Fruit fly (Drosophila melanogaster) whole organism, embryonic: ENCODE data around the gene DCAF12.

Experiments
- Antp ChIP-seq: fragments of 200-800 bp; sonication (Bioruptor generic); optimal IDR thresholded peaks from 3 replicates; lab custom pipeline; 2016; ENCODE audit warnings: missing biosample characterization, missing genetic modification characterization
- Atf3 ChIP-seq: fragments of 200-800 bp; sonication (Bioruptor generic); optimal IDR thresholded peaks from 3 replicates; lab custom pipeline; 2016; ENCODE audit warnings: missing biosample characterization, missing genetic modification characterization
- Awh ChIP-seq: fragments of 200-800 bp; sonication (Bioruptor generic); IDR thresholded peaks from 2 replicates; pipeline ENCODE4, ENCODE4 v1.3.6; 2022; ENCODE audit warnings: missing biosample characterization, missing genetic modification characterization
- CG10209 ChIP-seq: fragments of 200-800 bp; sonication (Bioruptor generic); optimal IDR thresholded peaks from 3 replicates; lab custom pipeline; 2017; ENCODE audit warnings: missing biosample characterization, mild to moderate bottlenecking, missing genetic modification characterization, missing genetic modification reagents
- CG10366 ChIP-seq: fragments of 200-800 bp; sonication (Bioruptor generic); IDR thresholded peaks from 2 replicates; pipeline ENCODE4 v1.3.6; 2022; ENCODE audit warnings: missing biosample characterization, missing genetic modification characterization
- CG10462 ChIP-seq: fragments of 200-800 bp; sonication (Bioruptor generic); optimal IDR thresholded peaks from 2 replicates; lab custom pipeline; 2016; ENCODE audit warnings: missing biosample characterization, missing genetic modification characterization
- CG10565 ChIP-seq: fragments of 200-800 bp; sonication (Bioruptor generic); optimal IDR thresholded peaks from 3 replicates; lab custom pipeline; 2016; ENCODE audit warnings: missing biosample characterization, mild to moderate bottlenecking, missing genetic modification characterization
- CG12104 ChIP-seq: fragments of 200-800 bp; sonication (Bioruptor generic); optimal IDR thresholded peaks from 3 replicates; lab custom pipeline; 2016; ENCODE audit warnings: missing biosample characterization, missing genetic modification characterization
- CG12744 ChIP-seq: fragments of 200-800 bp; sonication (Bioruptor generic); optimal IDR thresholded peaks from 2 replicates; lab custom pipeline; 2016; ENCODE audit warnings: missing biosample characterization, missing genetic modification characterization
- CG14965 ChIP-seq: fragments of 200-800 bp; sonication (Bioruptor generic); optimal IDR thresholded peaks from 2 replicates; lab custom pipeline; 2016; ENCODE audit warnings: missing biosample characterization, missing genetic modification characterization, borderline replicate concordance
- CG1603 ChIP-seq: fragments of 200-800 bp; sonication (Bioruptor generic); optimal IDR thresholded peaks from 2 replicates; lab custom pipeline; 2019; ENCODE audit warnings: missing biosample characterization, mild to moderate bottlenecking, missing genetic modification characterization, moderate library complexity
- CG16779 ChIP-seq: fragments of 200-800 bp; sonication (Bioruptor generic); IDR thresholded peaks from 2 replicates; pipeline ENCODE4 v1.3.6; 2022; ENCODE audit warnings: missing biosample characterization, missing genetic modification characterization
- CG16863 ChIP-seq: fragments of 200-800 bp; sonication (Bioruptor generic); optimal IDR thresholded peaks from 3 replicates; lab custom pipeline; 2016; ENCODE audit warnings: missing biosample characterization, missing genetic modification characterization
- CG1792 ChIP-seq: fragments of 200-800 bp; sonication (Bioruptor generic); optimal IDR thresholded peaks from 2 replicates; lab custom pipeline; 2016; ENCODE audit warnings: missing biosample characterization, missing genetic modification characterization
- CG2120 ChIP-seq: fragments of 200-800 bp; sonication (Bioruptor generic); optimal IDR thresholded peaks from 3 replicates; lab custom pipeline; 2016; ENCODE audit warnings: missing biosample characterization, missing genetic modification characterization
- CG2202 ChIP-seq: fragments of 200-800 bp; sonication (Bioruptor generic); optimal IDR thresholded peaks from 2 replicates; lab custom pipeline; 2018; ENCODE audit warnings: missing biosample characterization, mild to moderate bottlenecking, missing genetic modification characterization
- CG3163 ChIP-seq: fragments of 200-800 bp; sonication (Bioruptor generic); optimal IDR thresholded peaks from 3 replicates; lab custom pipeline; 2016; ENCODE audit warnings: missing biosample characterization, missing genetic modification characterization
- CG32767 ChIP-seq: fragments of 200-800 bp; sonication (Bioruptor generic); IDR thresholded peaks from 2 replicates; pipeline ENCODE4 v1.3.6; 2022; ENCODE audit warnings: missing biosample characterization, missing genetic modification characterization
- CG4404 ChIP-seq: fragments of 200-800 bp; sonication (Bioruptor generic); IDR thresholded peaks from 2 replicates; pipeline ENCODE4 v1.3.6; 2022; ENCODE audit warnings: missing biosample characterization, missing genetic modification characterization
- CG4617 ChIP-seq: fragments of 200-800 bp; sonication (Bioruptor generic); optimal IDR thresholded peaks from 3 replicates; lab custom pipeline; 2016; ENCODE audit warnings: missing biosample characterization, missing genetic modification characterization, borderline replicate concordance
- CG4707 ChIP-seq: fragments of 200-800 bp; sonication (Bioruptor generic); optimal IDR thresholded peaks from 2 replicates; lab custom pipeline; 2018; ENCODE audit warnings: missing biosample characterization, mild to moderate bottlenecking, missing genetic modification characterization, moderate library complexity
- CG7271 ChIP-seq: fragments of 200-800 bp; sonication (Bioruptor generic); optimal IDR thresholded peaks from 2 replicates; lab custom pipeline; 2018; ENCODE audit warnings: missing biosample characterization, mild to moderate bottlenecking, missing genetic modification characterization, moderate library complexity
- CrebB ChIP-seq: fragments of 200-800 bp; sonication (Bioruptor generic); optimal IDR thresholded peaks from 3 replicates; lab custom pipeline; 2018; ENCODE audit warnings: missing biosample characterization, mild to moderate bottlenecking, missing genetic modification characterization
- Ets65A ChIP-seq: fragments of 200-800 bp; sonication (Bioruptor generic); peaks from one replicate; lab custom pipeline; 2016; ENCODE audit warnings: missing biosample characterization, missing genetic modification characterization
- Fer1 ChIP-seq: fragments of 200-800 bp; sonication (Bioruptor generic); optimal IDR thresholded peaks from 2 replicates; lab custom pipeline; 2017; ENCODE audit warnings: missing biosample characterization, mild to moderate bottlenecking, missing genetic modification characterization
- Gug ChIP-seq: fragments of 200-800 bp; sonication (Bioruptor generic); IDR thresholded peaks from 4 replicates; pipeline ENCODE4 v1.3.6; 2022; ENCODE audit warnings: missing biosample characterization, missing genetic modification characterization
- Hr78 ChIP-seq, 2 experiments: fragments of 200-800 bp in 1 of 2; fragments of >200 bp in 1 of 2; sonication (Bioruptor generic) in 1 of 2; optimal IDR thresholded peaks; 2 replicates each; lab custom pipeline; 2017 to 2019; ENCODE audit warnings: missing biosample characterization in 2 of 2, missing genetic modification characterization in 2 of 2, mild to moderate bottlenecking in 1 of 2, moderate library complexity in 1 of 2
- Kr ChIP-seq: fragments of 200-800 bp; sonication (Bioruptor generic); optimal IDR thresholded peaks from 2 replicates; lab custom pipeline; 2017; ENCODE audit warnings: missing biosample characterization, mild to moderate bottlenecking, missing genetic modification characterization
- Nf-YB ChIP-seq: fragments of 200-800 bp; sonication (Bioruptor generic); optimal IDR thresholded peaks from 3 replicates; lab custom pipeline; 2019; ENCODE audit warnings: missing biosample characterization, mild to moderate bottlenecking, missing genetic modification characterization, moderate library complexity
- Side ChIP-seq: fragments of 200-800 bp; sonication (Bioruptor generic); optimal IDR thresholded peaks from 2 replicates; lab custom pipeline; 2016; ENCODE audit warnings: missing biosample characterization, missing genetic modification characterization
- abd-A ChIP-seq: fragments of 200-800 bp; sonication (Bioruptor generic); optimal IDR thresholded peaks from 3 replicates; lab custom pipeline; 2019; ENCODE audit warnings: missing biosample characterization, mild to moderate bottlenecking, missing genetic modification characterization, moderate library complexity
- amos ChIP-seq: fragments of 200-800 bp; sonication (Bioruptor generic); IDR thresholded peaks from 2 replicates; pipeline ENCODE4 v1.3.6; 2022; ENCODE audit warnings: missing biosample characterization, missing genetic modification characterization; ENCODE audit not compliant: partially characterized antibody
- ato ChIP-seq: fragments of 200-800 bp; sonication (Bioruptor generic); IDR thresholded peaks from 2 replicates; pipeline ENCODE4 v1.3.6; 2022; ENCODE audit warnings: missing biosample characterization, missing genetic modification characterization; ENCODE audit not compliant: partially characterized antibody
- bigmax ChIP-seq: fragments of 200-800 bp; sonication (Bioruptor generic); optimal IDR thresholded peaks from 2 replicates; lab custom pipeline; 2018; ENCODE audit warnings: missing biosample characterization, mild to moderate bottlenecking, missing genetic modification characterization
- cato ChIP-seq: fragments of 200-800 bp; sonication (Bioruptor generic); optimal IDR thresholded peaks from 2 replicates; lab custom pipeline; 2016; ENCODE audit warnings: missing biosample characterization, missing genetic modification characterization, borderline replicate concordance
- caup ChIP-seq: fragments of 200-800 bp; sonication (Bioruptor generic); optimal IDR thresholded peaks from 3 replicates; lab custom pipeline; 2017; ENCODE audit warnings: missing biosample characterization, mild to moderate bottlenecking, missing genetic modification characterization, moderate library complexity; ENCODE audit not compliant: severe bottlenecking
- ci ChIP-seq: fragments of 200-800 bp; sonication (Bioruptor generic); IDR thresholded peaks from 3 replicates; pipeline ENCODE4 v1.3.6; 2022; ENCODE audit warnings: missing biosample characterization, missing genetic modification characterization
- crc ChIP-seq: fragments of 200-800 bp; sonication (Bioruptor generic); optimal IDR thresholded peaks from 2 replicates; lab custom pipeline; 2016; ENCODE audit warnings: missing biosample characterization, missing genetic modification characterization
- croc ChIP-seq: fragments of 200-800 bp; sonication (Bioruptor generic); conservative IDR thresholded peaks from 3 replicates; pipeline ENCODE4 v1.3.6; 2022; ENCODE audit warnings: missing biosample characterization, missing genetic modification characterization
- fd102C ChIP-seq: fragments of 200-800 bp; sonication (Bioruptor generic); optimal IDR thresholded peaks from 2 replicates; lab custom pipeline; 2018; ENCODE audit warnings: missing biosample characterization, mild to moderate bottlenecking, missing genetic modification characterization, moderate library complexity
- fd96Cb ChIP-seq: fragments of 200-800 bp; sonication (Bioruptor generic); optimal IDR thresholded peaks from 2 replicates; lab custom pipeline; 2018; ENCODE audit warnings: missing biosample characterization, mild to moderate bottlenecking, missing genetic modification characterization, moderate library complexity
- fu2 ChIP-seq: fragments of 200-800 bp; sonication (Bioruptor generic); optimal IDR thresholded peaks from 2 replicates; lab custom pipeline; 2016; ENCODE audit warnings: missing biosample characterization, missing genetic modification characterization
- grn ChIP-seq: fragments of 200-800 bp; sonication (Bioruptor generic); optimal IDR thresholded peaks from 3 replicates; lab custom pipeline; 2017; ENCODE audit warnings: missing biosample characterization, missing genetic modification characterization
- jigr1 ChIP-seq: fragments of 200-800 bp; sonication (Bioruptor generic); IDR thresholded peaks from 3 replicates; pipeline ENCODE4 v1.3.6; 2022; ENCODE audit warnings: missing biosample characterization, missing genetic modification characterization
- lola ChIP-seq, 3 experiments: fragments of >200 bp in 2 of 3; fragments of 200-800 bp in 1 of 3; sonication (Bioruptor generic) in 1 of 3; optimal IDR thresholded peaks; 2 replicates each; lab custom pipeline; 2017 to 2019; ENCODE audit warnings: missing biosample characterization in 3 of 3, missing genetic modification characterization in 3 of 3, mild to moderate bottlenecking in 1 of 3, moderate library complexity in 1 of 3
- mld ChIP-seq: fragments of 200-800 bp; sonication (Bioruptor generic); IDR thresholded peaks from 3 replicates; pipeline ENCODE4 v1.3.6; 2022; ENCODE audit warnings: missing biosample characterization, missing genetic modification characterization; ENCODE audit not compliant: partially characterized antibody
- sens-2 ChIP-seq: fragments of 200-800 bp; sonication (Bioruptor generic); IDR thresholded peaks from 2 replicates; pipeline ENCODE4 v1.3.6; 2022; ENCODE audit warnings: missing biosample characterization, missing genetic modification characterization
- tin ChIP-seq: fragments of 200-800 bp; sonication (Bioruptor generic); optimal IDR thresholded peaks from 3 replicates; lab custom pipeline; 2016; ENCODE audit warnings: missing biosample characterization, missing genetic modification characterization
- tna ChIP-seq: fragments of 200-800 bp; sonication (Bioruptor generic); IDR thresholded peaks from 2 replicates; pipeline ENCODE4 v1.3.6; 2022; ENCODE audit warnings: missing biosample characterization, missing genetic modification characterization; ENCODE audit not compliant: partially characterized antibody
- wor ChIP-seq: fragments of 200-800 bp; sonication (Bioruptor generic); IDR thresholded peaks from 2 replicates; pipeline ENCODE4 v1.3.6; 2022; ENCODE audit warnings: missing biosample characterization, missing genetic modification characterization

The DCAF12 gene

DNA sequence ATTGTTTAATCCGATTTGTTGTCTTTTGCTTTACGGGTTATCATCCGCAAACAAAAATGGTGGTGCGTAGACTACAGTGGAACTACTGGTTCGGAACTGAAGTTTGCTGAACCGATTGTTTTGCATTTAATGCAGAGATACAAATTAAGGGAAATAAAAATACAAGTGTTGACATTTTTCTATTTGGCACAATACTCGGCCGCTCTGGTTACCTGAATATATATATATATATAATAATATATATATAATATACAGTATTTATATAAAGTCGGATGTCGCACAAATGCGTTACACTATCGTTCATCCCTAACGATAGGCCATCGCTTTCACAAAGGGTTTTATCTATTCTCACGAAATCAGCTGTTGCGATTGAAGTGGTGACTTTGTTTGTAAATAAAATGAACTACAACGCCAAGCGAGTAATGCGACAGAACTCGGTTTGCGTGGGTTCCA is at the start of gene DCAF12, which contains the start of gene Spt3 (continued):
- TF ChIP-seq Kr (GFP tag; lab: Kevin White, UChicago) (peak; percentile 91), CG14965 (GFP tag; lab: Kevin White, UChicago) (no peak), amos (GFP tag; lab: Robert Waterston, UW) (peak; percentile 88), CG12104 (GFP tag; lab: Kevin White, UChicago) (no peak), CG16863 (no peak), fd96Cb (tag; lab: Kevin White, UChicago) (peak; percentile 37), Gug (GFP tag; lab: Robert Waterston, UW) (peak; percentile 63; the same call in 1 of the 4 replicates), fd102C (no peak), tna (GFP tag; lab: Robert Waterston, UW) (peak; percentile 82), grn (GFP tag; lab: Kevin White, UChicago) (peak; percentile 74), Side (GFP tag; lab: Kevin White, UChicago) (peak; percentile 44), CG1603 (tag; lab: Kevin White, UChicago) (no peak), CG12744 (GFP tag; lab: Kevin White, UChicago) (no peak), bigmax (GFP tag; lab: Kevin White, UChicago) (no peak), Ets65A (GFP tag; lab: Kevin White, UChicago) (no peak), CG4404 (peak; percentile 58; the same call in 1 of the 2 replicates), tin (GFP tag; lab: Kevin White, UChicago) (peak; percentile 12), ci (GFP tag; lab: Robert Waterston, UW) (no peak), croc (GFP tag; lab: Robert Waterston, UW) (peak; percentile 52; the same call in 2 of the 3 replicates), CG2202 (peak; percentile 5), CrebB (no peak), CG1792 (no peak), Nf-YB (GFP tag; lab: Kevin White, UChicago) (peak; percentile 11), Hr78 (GFP tag; optimal IDR thresholded peaks at IDR 0.05; lab: Kevin White, UChicago) (no peak), CG4707 (GFP tag; lab: Kevin White, UChicago) (no peak), fu2 (no peak), mld (GFP tag; lab: Robert Waterston, UW) (peak; percentile 72; the same call in 1 of the 3 replicates), caup (peak; percentile 61), jigr1 (GFP tag; lab: Robert Waterston, UW) (no peak), crc (no peak), CG2120 (GFP tag; lab: Kevin White, UChicago) (peak; percentile 32), CG10366 (GFP tag; lab: Robert Waterston, UW) (peak; percentile 35; the same call in 1 of the 2 replicates), CG10462 (no peak), CG7271 (no peak), Antp (GFP tag; lab: Kevin White, UChicago) (no peak), wor (GFP tag; lab: Robert Waterston, UW) (no peak), Awh (GFP tag; lab: Robert Waterston, UW) (no peak), CG10565 (GFP tag; lab: Kevin White, UChicago) (no peak), CG32767 (GFP tag; lab: Robert Waterston, UW) (no peak), CG4617 (GFP tag; lab: Kevin White, UChicago) (peak; percentile 44), abd-A (tag; lab: Kevin White, UChicago) (no peak), lola (GFP tag; optimal IDR thresholded peaks at IDR 0.05; lab: Kevin White, UChicago) (peak in 1 of 3 experiments; percentile 63), CG3163 (GFP tag; lab: Kevin White, UChicago) (no peak), Atf3 (no peak), sens-2 (GFP tag; lab: Robert Waterston, UW) (no peak), CG10209 (GFP tag; lab: Kevin White, UChicago) (no peak), ato (GFP tag; lab: Robert Waterston, UW) (peak; percentile 67), cato (GFP tag; lab: Kevin White, UChicago) (no peak), Fer1 (GFP tag; lab: Kevin White, UChicago) (no peak), CG16779 (GFP tag; lab: Robert Waterston, UW) (no peak)
